Fruit fly (Drosophila melanogaster) whole organism, embryonic: ENCODE data around the gene CycC.

Experiments
- Abd-B ChIP-seq: fragments of 200-800 bp; sonication (Bioruptor generic); optimal IDR thresholded peaks from 2 replicates; lab custom pipeline; 2018; ENCODE audit warnings: missing biosample characterization, mild to moderate bottlenecking, missing genetic modification characterization, moderate library complexity
- B-H1 ChIP-seq: fragments of 200-800 bp; sonication (Bioruptor generic); IDR thresholded peaks from 3 replicates; pipeline ENCODE4 v1.3.6; 2022; ENCODE audit warnings: missing biosample characterization, missing genetic modification characterization
- CG10147 ChIP-seq: fragments of 200-800 bp; sonication (Bioruptor generic); optimal IDR thresholded peaks from 2 replicates; lab custom pipeline; 2019; ENCODE audit warnings: missing biosample characterization, mild to moderate bottlenecking, missing genetic modification characterization, moderate library complexity
- CG10209 ChIP-seq: fragments of 200-800 bp; sonication (Bioruptor generic); optimal IDR thresholded peaks from 3 replicates; lab custom pipeline; 2017; ENCODE audit warnings: missing biosample characterization, mild to moderate bottlenecking, missing genetic modification characterization, missing genetic modification reagents
- CG10462 ChIP-seq: fragments of 200-800 bp; sonication (Bioruptor generic); optimal IDR thresholded peaks from 2 replicates; lab custom pipeline; 2016; ENCODE audit warnings: missing biosample characterization, missing genetic modification characterization
- CG13775 ChIP-seq: fragments of 200-800 bp; sonication (Bioruptor generic); optimal IDR thresholded peaks from 3 replicates; lab custom pipeline; 2017; ENCODE audit warnings: missing biosample characterization, mild to moderate bottlenecking, missing genetic modification characterization
- CG14710 ChIP-seq: fragments of 200-800 bp; sonication (Bioruptor generic); optimal IDR thresholded peaks from 3 replicates; lab custom pipeline; 2019; ENCODE audit warnings: missing biosample characterization, mild to moderate bottlenecking, missing genetic modification characterization, moderate library complexity
- CG14860 ChIP-seq: fragments of 200-800 bp; sonication (Bioruptor generic); IDR thresholded peaks from 3 replicates; pipeline ENCODE4 v1.3.6; 2022; ENCODE audit warnings: missing biosample characterization, missing genetic modification characterization; ENCODE audit not compliant: partially characterized antibody
- CG14965 ChIP-seq: fragments of 200-800 bp; sonication (Bioruptor generic); optimal IDR thresholded peaks from 2 replicates; lab custom pipeline; 2016; ENCODE audit warnings: missing biosample characterization, missing genetic modification characterization, borderline replicate concordance
- CG15601 ChIP-seq: fragments of 200-800 bp; sonication (Bioruptor generic); optimal IDR thresholded peaks from 3 replicates; lab custom pipeline; 2019; ENCODE audit warnings: missing biosample characterization, mild to moderate bottlenecking, missing genetic modification characterization, moderate library complexity
- CG2116 ChIP-seq: fragments of 200-800 bp; sonication (Bioruptor generic); optimal IDR thresholded peaks from 3 replicates; lab custom pipeline; 2018; ENCODE audit warnings: missing biosample characterization, mild to moderate bottlenecking, missing genetic modification characterization
- CG2129 ChIP-seq: fragments of 200-800 bp; sonication (Bioruptor generic); IDR thresholded peaks from 2 replicates; pipeline ENCODE4 v1.3.6; 2022; ENCODE audit warnings: missing biosample characterization, missing genetic modification characterization; ENCODE audit not compliant: partially characterized antibody
- CG2202 ChIP-seq: fragments of 200-800 bp; sonication (Bioruptor generic); optimal IDR thresholded peaks from 2 replicates; lab custom pipeline; 2018; ENCODE audit warnings: missing biosample characterization, mild to moderate bottlenecking, missing genetic modification characterization
- CG2678 ChIP-seq: fragments of 200-800 bp; sonication (Bioruptor generic); optimal IDR thresholded peaks from 3 replicates; lab custom pipeline; 2019; ENCODE audit warnings: missing biosample characterization, mild to moderate bottlenecking, missing genetic modification characterization, moderate library complexity
- CG30403 ChIP-seq: fragments of 200-800 bp; sonication (Bioruptor generic); optimal IDR thresholded peaks from 3 replicates; lab custom pipeline; 2016; ENCODE audit warnings: missing biosample characterization, missing genetic modification characterization
- CG32532 ChIP-seq: fragments of 200-800 bp; sonication (Bioruptor generic); IDR thresholded peaks from 2 replicates; pipeline ENCODE4 v1.3.6; 2022; ENCODE audit warnings: missing biosample characterization, missing genetic modification characterization
- CG33557 ChIP-seq: fragments of 200-800 bp; sonication (Bioruptor generic); optimal IDR thresholded peaks from 2 replicates; lab custom pipeline; 2019; ENCODE audit warnings: missing biosample characterization, mild to moderate bottlenecking, missing genetic modification characterization, moderate library complexity
- CG4328 ChIP-seq: fragments of 200-800 bp; sonication (Bioruptor generic); optimal IDR thresholded peaks from 3 replicates; lab custom pipeline; 2017; ENCODE audit warnings: missing biosample characterization, missing genetic modification reagents, missing genetic modification characterization
- CG4404 ChIP-seq: fragments of 200-800 bp; sonication (Bioruptor generic); IDR thresholded peaks from 2 replicates; pipeline ENCODE4 v1.3.6; 2022; ENCODE audit warnings: missing biosample characterization, missing genetic modification characterization
- CG4617 ChIP-seq: fragments of 200-800 bp; sonication (Bioruptor generic); optimal IDR thresholded peaks from 3 replicates; lab custom pipeline; 2016; ENCODE audit warnings: missing biosample characterization, missing genetic modification characterization, borderline replicate concordance
- CG7786 ChIP-seq: fragments of 200-800 bp; sonication (Bioruptor generic); optimal IDR thresholded peaks from 2 replicates; lab custom pipeline; 2016; ENCODE audit warnings: missing biosample characterization, missing genetic modification characterization
- CG8924 ChIP-seq: fragments of 200-800 bp; optimal IDR thresholded peaks from 3 replicates; lab custom pipeline; 2019; ENCODE audit warnings: missing biosample characterization, mild to moderate bottlenecking, missing genetic modification characterization, moderate library complexity
- D ChIP-seq, 2 experiments: fragments of 200-800 bp in 1 of 2; fragments of >200 bp in 1 of 2; sonication (Bioruptor generic) in 1 of 2; optimal IDR thresholded peaks; 2 replicates in 1 of 2; 3 replicates in 1 of 2; lab custom pipeline; 2017; ENCODE audit warnings: mild to moderate bottlenecking in 1 of 2, missing biosample characterization in 1 of 2, missing genetic modification characterization in 1 of 2, missing genetic modification reagents in 1 of 2
- Dll ChIP-seq: fragments of 200-800 bp; sonication (Bioruptor generic); IDR thresholded peaks from 4 replicates; pipeline ENCODE4 v1.3.6; 2022; ENCODE audit warnings: missing biosample characterization, missing genetic modification characterization; ENCODE audit not compliant: partially characterized antibody
- Ets97D ChIP-seq: fragments of 200-800 bp; sonication (Bioruptor generic); optimal IDR thresholded peaks from 3 replicates; lab custom pipeline; 2016; ENCODE audit warnings: missing biosample characterization, missing genetic modification characterization
- HLH4C ChIP-seq: fragments of 200-800 bp; sonication (Bioruptor generic); IDR thresholded peaks from 3 replicates; pipeline ENCODE4 v1.3.6; 2022; ENCODE audit warnings: missing biosample characterization, missing genetic modification characterization; ENCODE audit not compliant: partially characterized antibody
- Hand ChIP-seq: fragments of 200-800 bp; sonication (Bioruptor generic); optimal IDR thresholded peaks from 2 replicates; lab custom pipeline; 2017; ENCODE audit warnings: mild to moderate bottlenecking, missing biosample characterization, missing genetic modification reagents, missing genetic modification characterization
- Hr3 ChIP-seq: fragments of 200-800 bp; sonication (Bioruptor generic); optimal IDR thresholded peaks from 3 replicates; lab custom pipeline; 2016; ENCODE audit warnings: missing biosample characterization, missing genetic modification characterization
- Max ChIP-seq: fragments of 200-800 bp; sonication (Bioruptor generic); optimal IDR thresholded peaks from 2 replicates; lab custom pipeline; 2016; ENCODE audit warnings: missing biosample characterization, mild to moderate bottlenecking, missing genetic modification characterization
- NC2β ChIP-seq: fragments of 200-800 bp; sonication (Bioruptor generic); optimal IDR thresholded peaks from 2 replicates; lab custom pipeline; 2016; ENCODE audit warnings: missing biosample characterization, missing genetic modification characterization
- NFAT ChIP-seq: fragments of 200-800 bp; sonication (Bioruptor generic); IDR thresholded peaks from 2 replicates; pipeline ENCODE4 v1.3.6; 2022; ENCODE audit warnings: missing biosample characterization, missing genetic modification characterization
- Poxn ChIP-seq: fragments of 200-800 bp; sonication (Bioruptor generic); IDR thresholded peaks from 2 replicates; pipeline ENCODE4 v1.3.6; 2022; ENCODE audit warnings: missing biosample characterization, missing genetic modification characterization
- Sry-δ ChIP-seq: fragments of 200-800 bp; sonication (Bioruptor generic); optimal IDR thresholded peaks from 2 replicates; lab custom pipeline; 2016; ENCODE audit warnings: missing biosample characterization, missing genetic modification characterization
- YL-1 ChIP-seq: fragments of 200-800 bp; sonication (Bioruptor generic); optimal IDR thresholded peaks from 3 replicates; lab custom pipeline; 2017; ENCODE audit warnings: missing biosample characterization, mild to moderate bottlenecking, missing genetic modification characterization
- bab2 ChIP-seq: fragments of 200-800 bp; sonication (Bioruptor generic); optimal IDR thresholded peaks from 2 replicates; lab custom pipeline; 2016; ENCODE audit warnings: missing biosample characterization, missing genetic modification characterization
- bbx ChIP-seq: fragments of 200-800 bp; sonication (Bioruptor generic); IDR thresholded peaks from 2 replicates; pipeline ENCODE4 v1.3.6; 2022; ENCODE audit warnings: missing biosample characterization, missing genetic modification characterization; ENCODE audit not compliant: partially characterized antibody
- eve ChIP-seq, 2 experiments: fragments of >200 bp; optimal IDR thresholded peaks; 2 replicates each; lab custom pipeline; 2017; ENCODE audit warnings: missing biosample characterization in 2 of 2, missing genetic modification characterization in 2 of 2
- lab ChIP-seq: fragments of 200-800 bp; sonication (Bioruptor generic); optimal IDR thresholded peaks from 3 replicates; lab custom pipeline; 2017; ENCODE audit warnings: missing biosample characterization, missing genetic modification characterization, mild to moderate bottlenecking, moderate library complexity, missing genetic modification reagents
- mirr ChIP-seq: fragments of 200-800 bp; sonication (Bioruptor generic); optimal IDR thresholded peaks from 3 replicates; lab custom pipeline; 2018; ENCODE audit warnings: missing biosample characterization, mild to moderate bottlenecking, missing genetic modification characterization
- nom ChIP-seq: fragments of 200-800 bp; sonication (Bioruptor generic); optimal IDR thresholded peaks from 2 replicates; lab custom pipeline; 2017; ENCODE audit warnings: missing biosample characterization, missing genetic modification characterization, mild to moderate bottlenecking, moderate library complexity, missing genetic modification reagents
- sens ChIP-seq: fragments of 200-800 bp; sonication (Bioruptor generic); peaks from one replicate; lab custom pipeline; 2016; ENCODE audit warnings: missing biosample characterization, missing genetic modification characterization
- sima ChIP-seq: fragments of 200-800 bp; sonication (Bioruptor generic); optimal IDR thresholded peaks from 2 replicates; lab custom pipeline; 2016; ENCODE audit warnings: missing biosample characterization, missing genetic modification characterization
- stc ChIP-seq: fragments of 200-800 bp; sonication (Bioruptor generic); IDR thresholded peaks from 2 replicates; pipeline ENCODE4 v1.3.6; 2022; ENCODE audit warnings: missing biosample characterization, missing genetic modification characterization
- sug ChIP-seq: fragments of 200-800 bp; optimal IDR thresholded peaks from 2 replicates; lab custom pipeline; 2019; ENCODE audit warnings: missing biosample characterization, mild to moderate bottlenecking, missing genetic modification characterization, moderate library complexity
- tna ChIP-seq: fragments of 200-800 bp; sonication (Bioruptor generic); IDR thresholded peaks from 2 replicates; pipeline ENCODE4 v1.3.6; 2022; ENCODE audit warnings: missing biosample characterization, missing genetic modification characterization; ENCODE audit not compliant: partially characterized antibody
- unpg ChIP-seq: fragments of 200-800 bp; sonication (Bioruptor generic); optimal IDR thresholded peaks from 3 replicates; lab custom pipeline; 2018; ENCODE audit warnings: missing biosample characterization, mild to moderate bottlenecking, missing genetic modification characterization, moderate library complexity

Gene CycC

dm6 chr3R:14912449-14912987 lies 22.5 kb upstream of the CycC start (continued):
- no peak for TF ChIP-seq CG4404 (GFP tag; lab: Robert Waterston, UW)
- no peak for TF ChIP-seq CG10462 (GFP tag; lab: Kevin White, UChicago)
- TF ChIP-seq CG33557: no peak
- TF ChIP-seq sens (GFP tag; lab: Kevin White, UChicago): no peak

- TF ChIP-seq Sry-δ (GFP tag; lab: Kevin White, UChicago) (peak; percentile 86), Max (GFP tag; lab: Kevin White, UChicago) (peak; percentile 3), Dll (GFP tag; lab: Robert Waterston, UW) (peak; percentile 60; the same call in 2 of the 4 replicates), B-H1 (no peak), CG14965 (GFP tag; lab: Kevin White, UChicago) (no peak), CG15601 (peak; percentile 36), CG2678 (tag; lab: Kevin White, UChicago) (peak; percentile 49), CG30403 (GFP tag; lab: Kevin White, UChicago) (peak; percentile 28), bbx (GFP tag; lab: Robert Waterston, UW) (0 out of 2 replicates have a peak, but pooled peaks have one; percentile 20), stc (GFP tag; lab: Robert Waterston, UW) (no peak), CG4328 (GFP tag; lab: Kevin White, UChicago) (no peak), CG4617 (GFP tag; lab: Kevin White, UChicago) (peak; percentile 41), CG8924 (tag; lab: Kevin White, UChicago) (peak; percentile 17), bab2 (GFP tag; lab: Kevin White, UChicago) (no peak), tna (GFP tag; lab: Robert Waterston, UW) (no peak), nom (GFP tag; lab: Kevin White, UChicago) (peak; percentile 21), sima (GFP tag; lab: Kevin White, UChicago) (no peak), eve (GFP tag; optimal IDR thresholded peaks at IDR 0.05; lab: Kevin White, UChicago) (no peak), NC2β (GFP tag; lab: Kevin White, UChicago) (no peak), CG7786 (no peak), CG32532 (GFP tag; lab: Robert Waterston, UW) (peak; percentile 8; the same call in 1 of the 2 replicates), sug (peak; percentile 69), CG14860 (GFP tag; lab: Robert Waterston, UW) (peak; percentile 68; the same call in 2 of the 3 replicates), CG2202 (peak; percentile 2), CG2116 (GFP tag; lab: Kevin White, UChicago) (peak; percentile 99), NFAT (GFP tag; lab: Robert Waterston, UW) (no peak), D (optimal IDR thresholded peaks at IDR 0.05; lab: Kevin White, UChicago) (no peak), D (GFP tag; optimal IDR thresholded peaks at IDR 0.05; lab: Kevin White, UChicago) (no peak), lab (GFP tag; lab: Kevin White, UChicago) (no peak), CG10147 (GFP tag; lab: Kevin White, UChicago) (peak; percentile 58), Hr3 (no peak), Hand (GFP tag; lab: Kevin White, UChicago) (no peak), YL-1 (peak; percentile 88), HLH4C (GFP tag; lab: Robert Waterston, UW) (peak; percentile 61), CG13775 (GFP tag; lab: Kevin White, UChicago) (peak; percentile 35), CG2129 (GFP tag; lab: Robert Waterston, UW) (no peak), Poxn (no peak), CG14710 (tag; lab: Kevin White, UChicago) (peak; percentile 85), CG10209 (GFP tag; lab: Kevin White, UChicago) (no peak), Abd-B (GFP tag; lab: Kevin White, UChicago) (peak; percentile 46), Ets97D (peak; percentile 84), mirr (GFP tag; lab: Kevin White, UChicago) (no peak), unpg (GFP tag; lab: Kevin White, UChicago) (peak; percentile 6)
Measured at dm6 chr3R:14903837-14904431, 13.9 kb upstream of the CycC start, which contains the start of gene VhaPPA1-1. VhaPPA1-1 (minus strand) TSS chr3R:14904061.
